Fruit fly (Drosophila melanogaster) whole organism, adult: Measurements from ENCODE around the gene CG11593.

ENCODE experiments used
- CG11617 ChIP-seq: fragments of 200-800 bp; sonication (Bioruptor generic); optimal IDR thresholded peaks from 2 replicates; lab custom pipeline; 2017; ENCODE audit warnings: mild to moderate bottlenecking, missing biosample characterization, missing genetic modification reagents, missing genetic modification characterization
- CG12768 ChIP-seq: fragments of 200-800 bp; sonication (Bioruptor generic); optimal IDR thresholded peaks from 2 replicates; lab custom pipeline; 2017; ENCODE audit warnings: missing biosample characterization, missing genetic modification characterization, mild to moderate bottlenecking, moderate library complexity, missing genetic modification reagents
- CG14711 ChIP-seq: fragments of 200-800 bp; sonication (Bioruptor generic); optimal IDR thresholded peaks from 2 replicates; lab custom pipeline; 2018; ENCODE audit warnings: missing biosample characterization, mild to moderate bottlenecking, missing genetic modification characterization, moderate library complexity
- CG1620 ChIP-seq: fragments of 200-800 bp; sonication (Bioruptor generic); optimal IDR thresholded peaks from 2 replicates; lab custom pipeline; 2016; ENCODE audit warnings: missing biosample characterization, missing genetic modification characterization
- CG33017 ChIP-seq: fragments of 200-800 bp; sonication (Bioruptor generic); optimal IDR thresholded peaks from 2 replicates; lab custom pipeline; 2018; ENCODE audit warnings: missing biosample characterization, mild to moderate bottlenecking, missing genetic modification characterization, moderate library complexity
- CG5204 ChIP-seq: fragments of 200-800 bp; sonication (Bioruptor generic); optimal IDR thresholded peaks from 2 replicates; lab custom pipeline; 2016; ENCODE audit warnings: missing biosample characterization, missing genetic modification characterization
- CG7045 ChIP-seq: fragments of 200-800 bp; sonication (Bioruptor generic); optimal IDR thresholded peaks from 2 replicates; lab custom pipeline; 2017; ENCODE audit warnings: missing biosample characterization, mild to moderate bottlenecking, missing genetic modification characterization
- CG7101 ChIP-seq: fragments of 200-800 bp; sonication (Bioruptor generic); optimal IDR thresholded peaks from 2 replicates; lab custom pipeline; 2018; ENCODE audit warnings: missing biosample characterization, mild to moderate bottlenecking, missing genetic modification characterization, moderate library complexity
- Clk ChIP-seq: fragments of 200-800 bp; sonication (Bioruptor generic); optimal IDR thresholded peaks from 2 replicates; lab custom pipeline; 2017; ENCODE audit warnings: missing biosample characterization, missing genetic modification characterization
- Crg-1 ChIP-seq: fragments of 200-800 bp; sonication (Bioruptor generic); optimal IDR thresholded peaks from 2 replicates; lab custom pipeline; 2016; ENCODE audit warnings: missing biosample characterization, missing genetic modification characterization
- Hr96 ChIP-seq: fragments of 200-800 bp; sonication (Bioruptor generic); optimal IDR thresholded peaks from 2 replicates; lab custom pipeline; 2016; ENCODE audit warnings: missing biosample characterization, missing genetic modification characterization
- Mnt ChIP-seq: fragments of 200-800 bp; sonication (Bioruptor generic); optimal IDR thresholded peaks from 2 replicates; lab custom pipeline; 2016; ENCODE audit warnings: missing biosample characterization, mild to moderate bottlenecking, missing genetic modification characterization
- bab1 ChIP-seq: fragments of 200-800 bp; sonication (Bioruptor generic); optimal IDR thresholded peaks from 3 replicates; lab custom pipeline; 2019; ENCODE audit warnings: missing biosample characterization, mild to moderate bottlenecking, missing genetic modification characterization, moderate library complexity
- cic ChIP-seq: fragments of 200-800 bp; sonication (Bioruptor generic); optimal IDR thresholded peaks from 2 replicates; lab custom pipeline; 2017; ENCODE audit warnings: missing biosample characterization, mild to moderate bottlenecking, missing genetic modification characterization, moderate library complexity
- cnc ChIP-seq, 2 experiments: fragments of >200 bp; optimal IDR thresholded peaks; 2 replicates each; lab custom pipeline; 2017
- kay ChIP-seq: fragments of 200-800 bp; sonication (Bioruptor generic); peaks from one replicate; lab custom pipeline; 2016; ENCODE audit warnings: missing biosample characterization, missing genetic modification characterization, borderline replicate concordance
- ovo ChIP-seq: fragments of 200-800 bp; sonication (Bioruptor generic); optimal IDR thresholded peaks from 2 replicates; lab custom pipeline; 2016; ENCODE audit warnings: missing biosample characterization, missing genetic modification characterization
- pad ChIP-seq: fragments of 200-800 bp; sonication (Bioruptor generic); optimal IDR thresholded peaks from 3 replicates; lab custom pipeline; 2017; ENCODE audit warnings: missing biosample characterization, missing genetic modification characterization, mild to moderate bottlenecking, moderate library complexity, missing genetic modification reagents
- tj ChIP-seq: fragments of 200-800 bp; sonication (Bioruptor generic); optimal IDR thresholded peaks from 3 replicates; lab custom pipeline; 2017; ENCODE audit warnings: missing biosample characterization, mild to moderate bottlenecking, missing genetic modification characterization, moderate library complexity
- toe ChIP-seq: fragments of 200-800 bp; sonication (Bioruptor generic); optimal IDR thresholded peaks from 2 replicates; lab custom pipeline; 2016; ENCODE audit warnings: missing biosample characterization, missing genetic modification characterization

CG11593 gene

DNA sequence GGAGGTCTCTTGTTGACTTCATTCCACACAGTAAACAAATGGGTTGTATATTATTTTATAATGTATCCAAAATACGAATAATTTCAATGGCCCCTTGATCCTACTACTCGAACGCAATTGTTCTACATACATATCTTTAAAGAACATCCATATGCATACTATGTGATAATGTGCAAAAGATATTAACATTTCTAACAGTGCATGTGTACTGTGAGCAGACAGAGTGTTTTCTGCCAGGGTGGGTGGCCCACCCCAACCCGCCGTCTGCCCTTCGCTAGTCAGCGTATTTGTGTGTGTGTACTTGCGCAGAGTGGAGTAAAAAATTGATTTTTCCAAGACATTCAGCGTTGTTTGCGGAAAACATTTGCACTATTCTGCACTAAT lies 30.7 kb upstream of the CG11593 start:
- TF ChIP-seq pad (GFP tag; lab: Kevin White, UChicago) (no peak), bab1 (GFP tag; lab: Kevin White, UChicago) (no peak), CG33017 (tag; lab: Kevin White, UChicago) (peak; percentile 22), Crg-1 (GFP tag; lab: Kevin White, UChicago) (peak; percentile 1), CG7045 (peak; percentile 66), CG11617 (GFP tag; lab: Kevin White, UChicago) (peak; percentile 10), ovo (GFP tag; lab: Kevin White, UChicago) (no peak), kay (GFP tag; lab: Kevin White, UChicago) (no peak), CG7101 (peak; percentile 52), tj (GFP tag; lab: Kevin White, UChicago) (no peak), CG5204 (GFP tag; lab: Kevin White, UChicago) (peak; percentile 82), cnc (optimal IDR thresholded peaks at IDR 0.05; lab: Kevin White, UChicago) (no peak), toe (GFP tag; lab: Kevin White, UChicago) (peak; percentile 72), CG12768 (GFP tag; lab: Kevin White, UChicago) (peak; percentile 43), Clk (GFP tag; lab: Kevin White, UChicago) (peak; percentile 41), CG1620 (GFP tag; lab: Kevin White, UChicago) (peak; percentile 9), CG14711 (peak; percentile 72), Hr96 (no peak)

DNA sequence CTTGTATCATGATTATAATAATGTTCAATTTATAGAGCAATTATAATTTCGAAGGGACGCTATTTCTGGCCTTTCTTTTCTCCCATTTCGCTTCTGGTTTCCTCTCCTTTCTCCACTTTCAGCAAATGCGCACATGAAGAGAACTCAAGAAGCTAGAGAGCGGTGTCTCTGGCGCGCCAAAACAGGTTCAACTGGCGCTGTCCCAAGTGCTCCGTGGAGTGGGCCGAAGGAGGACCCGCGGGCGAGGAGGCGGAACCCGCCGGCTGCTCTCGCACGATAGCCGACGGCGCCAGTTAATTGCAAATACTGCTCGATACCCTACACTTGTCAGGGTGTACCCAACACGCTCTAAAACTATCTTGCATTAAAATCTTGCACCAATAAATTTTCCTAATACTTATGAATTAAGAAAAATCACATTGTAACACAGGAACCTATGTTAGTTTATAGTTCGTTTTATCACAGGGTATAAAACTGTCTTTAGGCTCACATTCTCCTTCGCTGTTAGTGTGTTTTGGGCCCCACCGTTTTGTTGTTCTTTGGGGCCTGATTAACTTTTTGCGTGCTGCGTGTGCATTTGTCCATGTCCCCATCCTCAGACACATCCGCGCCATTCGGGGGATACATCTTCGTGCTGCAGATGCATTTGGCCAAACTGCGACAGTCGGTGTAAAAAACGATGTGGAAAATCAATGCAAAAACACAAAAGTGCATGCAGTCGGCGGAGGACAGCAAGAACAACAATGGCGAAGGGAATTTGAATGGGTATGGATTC lies 30.1 kb upstream of the CG11593 start:
- TF ChIP-seq toe (GFP tag; lab: Kevin White, UChicago) (no peak), CG7045 (no peak), cic (peak; percentile 1), CG5204 (GFP tag; lab: Kevin White, UChicago) (no peak), cnc (optimal IDR thresholded peaks at IDR 0.05; lab: Kevin White, UChicago) (no peak), Mnt (GFP tag; lab: Kevin White, UChicago) (no peak), ovo (GFP tag; lab: Kevin White, UChicago) (no peak), CG11617 (GFP tag; lab: Kevin White, UChicago) (no peak), CG12768 (GFP tag; lab: Kevin White, UChicago) (peak; percentile 74), pad (GFP tag; lab: Kevin White, UChicago) (no peak), CG7101 (peak; percentile 82), bab1 (GFP tag; lab: Kevin White, UChicago) (peak; percentile 47), kay (GFP tag; lab: Kevin White, UChicago) (peak; percentile 26), CG33017 (tag; lab: Kevin White, UChicago) (peak; percentile 81), tj (GFP tag; lab: Kevin White, UChicago) (peak; percentile 17), Crg-1 (GFP tag; lab: Kevin White, UChicago) (no peak), CG14711 (peak; percentile 76), Hr96 (peak; percentile 19), CG1620 (GFP tag; lab: Kevin White, UChicago) (no peak), Clk (GFP tag; lab: Kevin White, UChicago) (no peak)

- peak; percentile 33 for TF ChIP-seq kay (GFP tag; lab: Kevin White, UChicago)
- TF ChIP-seq tj (GFP tag; lab: Kevin White, UChicago): peak; percentile 83
- no peak for TF ChIP-seq CG1620 (GFP tag; lab: Kevin White, UChicago)
- peak; percentile 42 for TF ChIP-seq CG14711
Measured at dm6 chr3L:4069069-4069468, 28.8 kb upstream of the CG11593 start, which contains the start of gene CG32259. CG32259 (plus strand) TSS chr3L:4069369.

DNA sequence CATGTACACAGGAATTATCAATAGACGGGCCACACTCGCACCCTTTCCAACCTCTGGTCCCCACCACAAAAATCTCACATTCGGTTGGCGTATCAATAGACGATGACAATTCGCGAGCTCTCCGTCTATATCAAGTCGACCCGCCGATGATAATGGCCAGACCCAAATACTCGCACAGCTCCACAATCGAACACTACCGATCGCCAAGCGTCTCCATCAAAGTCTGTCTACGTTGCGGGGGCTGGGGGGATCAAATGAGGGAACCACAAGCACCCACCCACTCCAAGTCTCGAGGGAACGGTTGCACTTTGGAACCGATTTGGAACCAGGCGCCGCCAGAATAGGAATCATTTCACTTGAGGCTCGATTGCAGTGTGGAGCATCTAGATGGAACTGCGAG lies 28.1 kb upstream of the CG11593 start:
- peak; percentile 26 for TF ChIP-seq Hr96
- TF ChIP-seq CG7045: no peak
- peak; percentile 88 for TF ChIP-seq cic
- peak; percentile 82 for TF ChIP-seq kay (GFP tag; lab: Kevin White, UChicago)
- TF ChIP-seq toe (GFP tag; lab: Kevin White, UChicago): peak; percentile 0
- TF ChIP-seq CG14711: no peak
- peak; percentile 83 for TF ChIP-seq CG12768 (GFP tag; lab: Kevin White, UChicago)
- no peak for TF ChIP-seq CG1620 (GFP tag; lab: Kevin White, UChicago)
- peak; percentile 61 for TF ChIP-seq Mnt (GFP tag; lab: Kevin White, UChicago)

dm6 chr3L:4061921-4062474 lies 21.7 kb upstream of the CG11593 start, which contains the start of gene dib:
dib (plus strand) TSS chr3L:4062292.
- TF ChIP-seq pad (GFP tag; lab: Kevin White, UChicago): peak; percentile 73
- TF ChIP-seq CG7045: no peak
- TF ChIP-seq bab1 (GFP tag; lab: Kevin White, UChicago): peak; percentile 47
- peak; percentile 91 for TF ChIP-seq tj (GFP tag; lab: Kevin White, UChicago)

DNA sequence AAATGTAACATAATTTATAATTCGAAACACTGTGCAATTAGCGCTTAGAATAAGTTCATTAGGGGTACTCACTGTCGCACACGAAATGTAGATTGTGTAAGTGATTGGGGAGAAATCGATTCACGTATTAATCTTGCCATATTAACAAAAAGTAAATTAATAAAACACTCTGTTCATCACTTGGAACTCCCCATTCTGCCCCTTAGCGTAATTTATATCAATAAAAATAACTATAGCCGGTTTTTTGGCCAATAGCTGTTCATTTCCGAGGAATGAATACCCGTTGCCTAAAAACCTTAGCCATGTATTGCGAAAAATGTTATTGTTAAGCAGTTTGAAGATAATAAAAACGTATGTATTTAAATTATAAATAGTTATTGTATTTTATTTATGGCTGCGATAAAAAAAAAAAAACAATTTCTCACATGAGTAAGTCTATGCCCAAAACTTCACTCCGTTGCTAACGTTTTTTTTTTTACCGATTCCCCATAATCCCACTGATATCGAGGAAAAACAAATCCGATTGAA lies 19.1 kb upstream of the CG11593 start, which contains the start of gene Ugt305A1:
TSS of gene Ugt305A1 (plus strand) at position 478 of the 528 bp plus-strand sequence.
- TF ChIP-seq CG7101 (peak; percentile 6), CG5204 (GFP tag; lab: Kevin White, UChicago) (peak; percentile 30), Clk (GFP tag; lab: Kevin White, UChicago) (no peak), CG12768 (GFP tag; lab: Kevin White, UChicago) (no peak)
